Worm (Caenorhabditis elegans): ENCODE measurements around the gene got-2.2.

DNA sequence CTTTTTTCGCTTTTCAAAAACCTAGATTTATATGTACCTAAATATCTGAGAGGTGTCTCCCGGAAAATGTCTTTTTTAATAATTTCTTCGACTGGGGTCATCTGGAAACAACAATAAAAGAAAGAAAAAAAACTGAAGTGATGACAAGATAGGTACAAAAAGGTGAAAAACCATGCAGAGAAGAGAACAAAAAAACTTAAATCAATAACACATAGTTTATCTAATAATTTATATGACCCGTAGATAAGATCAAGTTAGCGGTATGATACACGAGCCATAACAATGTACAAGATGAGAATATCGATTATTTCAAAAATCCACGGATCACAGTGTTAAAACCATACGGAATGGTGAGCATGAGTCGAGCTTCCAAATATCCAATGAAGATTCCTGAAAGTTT lies 34.5 kb upstream of the got-2.2 start, which contains the start of gene mtp-18:
- TF ChIP-seq elt-3 (tag; optimal IDR thresholded peaks at IDR 0.05) (no peak), nhr-76 (tag; optimal IDR thresholded peaks at IDR 0.05) (no peak), unc-39 (tag; optimal IDR thresholded peaks at IDR 0.05) (no peak)

Measured in whole organism, L3 larva.